Worm (Caenorhabditis elegans) whole organism, L3 larva: ENCODE results near the gene str-229.

Source experiments
- R02D3.7 ChIP-seq: fragments of 150-350 bp; optimal IDR thresholded peaks from 2 replicates; lab custom pipeline; 2014; ENCODE audit warnings: missing biosample characterization, missing genetic modification characterization
- ZK546.5 ChIP-seq: sonication (generic microtip); optimal IDR thresholded peaks from 2 replicates; lab custom pipeline; 2017; ENCODE audit warnings: missing biosample characterization, missing genetic modification characterization
- aly-2 ChIP-seq: fragments of 150-350 bp; optimal IDR thresholded peaks from 2 replicates; lab custom pipeline; 2014; ENCODE audit warnings: missing biosample characterization, missing genetic modification characterization
- ama-1 ChIP-seq: fragments of 150-350 bp; optimal IDR thresholded peaks from 2 replicates; lab custom pipeline; 2018
- ceh-16 ChIP-seq: sonication (generic microtip); optimal IDR thresholded peaks from 2 replicates; lab custom pipeline; 2017; ENCODE audit warnings: missing biosample characterization, missing genetic modification characterization
- ceh-28 ChIP-seq: fragments of 150-350 bp; optimal IDR thresholded peaks from 2 replicates; lab custom pipeline; 2014; ENCODE audit warnings: missing biosample characterization, missing genetic modification reagents, missing genetic modification characterization
- ceh-82 ChIP-seq: fragments of 150-350 bp; optimal IDR thresholded peaks from 2 replicates; lab custom pipeline; 2014; ENCODE audit warnings: missing biosample characterization, missing genetic modification characterization
- ceh-9 ChIP-seq: sonication (generic microtip); optimal IDR thresholded peaks from 2 replicates; lab custom pipeline; 2018; ENCODE audit warnings: missing biosample characterization, missing genetic modification characterization
- daf-12 ChIP-seq: fragments of 150-350 bp; optimal IDR thresholded peaks from 2 replicates; lab custom pipeline; 2014; ENCODE audit warnings: missing biosample characterization, missing genetic modification reagents, missing genetic modification characterization
- egl-27 ChIP-seq: sonication (generic microtip); optimal IDR thresholded peaks from 4 replicates; lab custom pipeline; 2017; ENCODE audit warnings: missing biosample characterization, missing genetic modification reagents, missing genetic modification characterization
- elt-1 ChIP-seq: fragments of 150-350 bp; optimal IDR thresholded peaks from 2 replicates; lab custom pipeline; 2014; ENCODE audit warnings: missing biosample characterization, missing genetic modification characterization
- elt-2 ChIP-seq: sonication (generic microtip); optimal IDR thresholded peaks from 2 replicates; lab custom pipeline; 2016; ENCODE audit warnings: missing genetic modification reagents, mild to moderate bottlenecking, missing genetic modification characterization, missing compliant biosample characterization
- elt-3 ChIP-seq, 3 experiments: fragments of 150-350 bp in 1 of 3; sonication (generic microtip) in 2 of 3; optimal IDR thresholded peaks; 2 replicates in 2 of 3; 4 replicates in 1 of 3; lab custom pipeline; 2014 to 2017; ENCODE audit warnings: missing biosample characterization in 3 of 3, missing genetic modification characterization in 3 of 3
- eor-1 ChIP-seq, 2 experiments: fragments of 150-350 bp; optimal IDR thresholded peaks; 2 replicates each; lab custom pipeline; 2014 to 2018; ENCODE audit warnings: missing biosample characterization in 2 of 2, missing genetic modification characterization in 2 of 2
- fkh-10 ChIP-seq: sonication (generic microtip); optimal IDR thresholded peaks from 2 replicates; lab custom pipeline; 2017; ENCODE audit warnings: missing biosample characterization, missing genetic modification reagents, missing genetic modification characterization
- fos-1 ChIP-seq: fragments of 150-350 bp; optimal IDR thresholded peaks from 2 replicates; lab custom pipeline; 2014; ENCODE audit warnings: missing biosample characterization, missing genetic modification characterization
- hmg-11 ChIP-seq: sonication (generic microtip); optimal IDR thresholded peaks from 2 replicates; lab custom pipeline; 2016; ENCODE audit warnings: missing genetic modification characterization, missing compliant biosample characterization
- jun-1 ChIP-seq: fragments of 150-350 bp; optimal IDR thresholded peaks from 2 replicates; lab custom pipeline; 2014; ENCODE audit warnings: missing biosample characterization, missing genetic modification reagents, missing genetic modification characterization
- lin-15B ChIP-seq: fragments of 150-350 bp; optimal IDR thresholded peaks from 2 replicates; lab custom pipeline; 2014; ENCODE audit warnings: missing biosample characterization, missing genetic modification characterization
- lin-39 ChIP-seq: fragments of 150-350 bp; optimal IDR thresholded peaks from 2 replicates; lab custom pipeline; 2018; ENCODE audit warnings: missing biosample characterization, missing genetic modification reagents, missing genetic modification characterization
- lsy-12 ChIP-seq: sonication (generic microtip); optimal IDR thresholded peaks from 2 replicates; lab custom pipeline; 2016; ENCODE audit warnings: mild to moderate bottlenecking, missing genetic modification characterization, missing compliant biosample characterization
- mdl-1 ChIP-seq: fragments of 150-350 bp; optimal IDR thresholded peaks from 2 replicates; lab custom pipeline; 2014; ENCODE audit warnings: missing biosample characterization, missing genetic modification characterization
- mml-1 ChIP-seq: fragments of 150-350 bp; sonication (generic microtip); optimal IDR thresholded peaks from 3 replicates; lab custom pipeline; 2014; ENCODE audit warnings: missing biosample characterization, missing genetic modification characterization
- nfya-1 ChIP-seq: sonication (generic microtip); optimal IDR thresholded peaks from 2 replicates; lab custom pipeline; 2017; ENCODE audit warnings: missing genetic modification characterization, mild to moderate bottlenecking, missing compliant biosample characterization, antibody characterized with exemption, moderate library complexity; ENCODE audit not compliant: insufficient read depth
- nhr-11 ChIP-seq: fragments of 150-350 bp; optimal IDR thresholded peaks from 2 replicates; lab custom pipeline; 2014; ENCODE audit warnings: missing biosample characterization, missing genetic modification characterization
- nhr-12 ChIP-seq: fragments of 150-350 bp; optimal IDR thresholded peaks from 2 replicates; lab custom pipeline; 2014; ENCODE audit warnings: missing biosample characterization, missing genetic modification characterization
- nhr-23 ChIP-seq: fragments of 150-350 bp; optimal IDR thresholded peaks from 2 replicates; lab custom pipeline; 2014; ENCODE audit warnings: missing biosample characterization, missing genetic modification reagents, missing genetic modification characterization
- nhr-237 ChIP-seq: fragments of 150-350 bp; optimal IDR thresholded peaks from 2 replicates; lab custom pipeline; 2014; ENCODE audit warnings: missing biosample characterization, missing genetic modification characterization
- nhr-25 ChIP-seq: sonication (generic microtip); optimal IDR thresholded peaks from 2 replicates; lab custom pipeline; 2017; ENCODE audit warnings: missing biosample characterization, missing genetic modification characterization
- nhr-43 ChIP-seq: sonication (generic microtip); optimal IDR thresholded peaks from 2 replicates; lab custom pipeline; 2016; ENCODE audit warnings: mild to moderate bottlenecking, missing genetic modification characterization, missing compliant biosample characterization; ENCODE audit not compliant: poor library complexity, severe bottlenecking
- nhr-67 ChIP-seq: fragments of 150-350 bp; optimal IDR thresholded peaks from 2 replicates; lab custom pipeline; 2014; ENCODE audit warnings: missing biosample characterization, missing genetic modification characterization
- nhr-76 ChIP-seq: fragments of 150-350 bp; sonication (generic microtip); optimal IDR thresholded peaks from 5 replicates; lab custom pipeline; 2014; ENCODE audit warnings: missing biosample characterization, missing genetic modification characterization
- nhr-77 ChIP-seq: fragments of 150-350 bp; optimal IDR thresholded peaks from 2 replicates; lab custom pipeline; 2014; ENCODE audit warnings: missing biosample characterization, missing genetic modification characterization
- pha-4 ChIP-seq: fragments of 150-350 bp; optimal IDR thresholded peaks from 2 replicates; lab custom pipeline; 2014; ENCODE audit warnings: missing biosample characterization, missing genetic modification reagents, missing genetic modification characterization
- pqm-1 ChIP-seq: fragments of 150-350 bp; optimal IDR thresholded peaks from 2 replicates; lab custom pipeline; 2017; ENCODE audit warnings: missing biosample characterization, missing genetic modification characterization, inconsistent platforms
- sea-2 ChIP-seq: fragments of 150-350 bp; sonication (generic microtip); optimal IDR thresholded peaks from 4 replicates; lab custom pipeline; 2014; ENCODE audit warnings: missing biosample characterization, missing genetic modification reagents, missing genetic modification characterization
- unc-39 ChIP-seq: sonication (generic microtip); optimal IDR thresholded peaks from 4 replicates; lab custom pipeline; 2017; ENCODE audit warnings: missing biosample characterization, missing genetic modification characterization
- unc-62 ChIP-seq: fragments of 150-350 bp; sonication (generic microtip); optimal IDR thresholded peaks from 4 replicates; lab custom pipeline; 2014; ENCODE audit warnings: missing biosample characterization, missing genetic modification reagents, missing genetic modification characterization
- zag-1 ChIP-seq: fragments of 150-350 bp; optimal IDR thresholded peaks from 2 replicates; lab custom pipeline; 2014; ENCODE audit warnings: missing biosample characterization, missing genetic modification characterization
- ztf-11 ChIP-seq: fragments of 150-350 bp; optimal IDR thresholded peaks from 2 replicates; lab custom pipeline; 2014; ENCODE audit warnings: missing biosample characterization, missing genetic modification characterization
- ztf-4 ChIP-seq: fragments of 150-350 bp; optimal IDR thresholded peaks from 2 replicates; lab custom pipeline; 2014; ENCODE audit warnings: missing biosample characterization, missing genetic modification characterization

Gene str-229

DNA sequence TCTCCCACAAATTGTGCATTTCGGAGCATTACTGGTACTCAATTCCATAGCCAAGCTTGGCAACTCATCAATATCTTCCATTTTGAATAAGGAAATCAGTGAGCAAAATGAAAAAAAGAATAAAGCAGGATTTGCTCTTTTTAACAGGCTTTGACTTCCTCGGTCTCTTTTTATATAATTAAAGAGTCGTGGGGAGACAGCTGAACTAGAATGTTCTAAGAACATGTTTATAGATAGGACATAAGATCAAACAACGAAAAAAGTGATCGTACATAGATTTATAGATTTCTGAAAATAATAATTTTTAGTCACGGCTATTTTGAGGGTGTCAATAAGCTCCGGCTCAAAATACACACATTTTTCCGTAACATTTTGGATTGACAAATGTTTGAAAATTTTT lies 42.2 kb downstream of the str-229 start, which contains the start of gene nhr-189:
Gene nhr-189 (minus strand): TSS at position 121 of the 400 bp plus-strand sequence.
- no peak for TF ChIP-seq fkh-10 (GFP tag; lab: Kevin White, UChicago)
- TF ChIP-seq daf-12 (tag; lab: Kevin White, UChicago): no peak
- TF ChIP-seq pha-4: no peak
- no peak for TF ChIP-seq mdl-1 (tag; lab: Kevin White, UChicago)
- TF ChIP-seq elt-1 (tag; lab: Kevin White, UChicago): no peak
- no peak for TF ChIP-seq nhr-77 (tag; lab: Kevin White, UChicago)
- no peak for TF ChIP-seq unc-62
- TF ChIP-seq ZK546.5 (tag; lab: Kevin White, UChicago): no peak
- TF ChIP-seq nhr-11 (tag; lab: Kevin White, UChicago): no peak
- TF ChIP-seq ceh-16 (tag; lab: Kevin White, UChicago): no peak
- no peak for TF ChIP-seq mml-1 (tag; lab: Kevin White, UChicago)
- no peak for TF ChIP-seq lin-39 (tag; lab: Kevin White, UChicago)
- no peak for TF ChIP-seq nhr-25 (tag; lab: Kevin White, UChicago)
- TF ChIP-seq egl-27 (tag; lab: Kevin White, UChicago): no peak
- TF ChIP-seq ceh-82 (tag; lab: Kevin White, UChicago): no peak
- no peak for TF ChIP-seq ceh-28 (tag; lab: Kevin White, UChicago)
- no peak for TF ChIP-seq nhr-12 (tag; lab: Kevin White, UChicago)
- no peak for TF ChIP-seq aly-2 (tag; lab: Kevin White, UChicago)
- TF ChIP-seq jun-1 (tag; lab: Kevin White, UChicago): no peak

DNA sequence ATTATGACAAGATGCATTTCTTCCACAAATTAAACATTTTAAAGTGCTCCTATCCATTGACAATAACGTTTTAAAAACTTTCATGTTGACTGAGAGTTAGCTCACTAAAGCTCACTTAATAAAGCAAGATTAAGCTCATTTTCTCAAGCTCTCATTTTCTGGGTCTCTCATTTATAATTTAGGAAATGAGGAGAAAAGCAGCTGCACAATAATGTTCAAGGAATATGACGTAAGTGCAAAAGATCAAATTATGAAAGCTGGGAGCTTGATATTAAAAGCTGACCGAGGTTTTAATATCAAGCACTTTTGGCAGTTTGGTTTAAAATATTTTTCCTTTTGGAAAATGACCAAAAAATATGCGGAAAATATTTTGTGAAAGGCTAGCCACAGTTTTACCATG lies 44.6 kb downstream of the str-229 start, which contains the start of gene nhr-188:
Gene nhr-188 (minus strand): TSS at position 84 of the 400 bp plus-strand sequence.
- TF ChIP-seq nfya-1 (tag; lab: Kevin White, UChicago): no peak
- peak; percentile 4 for TF ChIP-seq nhr-11 (tag; lab: Kevin White, UChicago)

DNA sequence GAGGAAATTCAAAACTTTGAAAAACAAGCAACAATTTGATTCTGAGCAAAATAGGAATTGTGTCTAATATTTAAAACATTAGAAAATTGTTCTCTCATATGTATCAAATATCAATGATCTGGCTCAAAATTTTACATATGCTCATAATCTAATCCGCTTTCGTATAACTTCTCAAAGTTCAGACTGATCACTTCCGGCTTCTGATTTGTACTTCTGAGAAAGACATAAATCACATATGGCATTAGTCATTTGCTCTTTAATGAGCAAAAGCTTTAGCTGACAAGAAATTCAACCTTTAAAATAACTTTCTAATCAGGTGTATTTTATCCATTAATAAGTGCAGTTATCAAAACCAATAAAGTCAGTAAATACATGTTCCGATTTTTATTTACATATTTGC lies 46.4 kb downstream of the str-229 start:
- TF ChIP-seq nhr-11 (tag; lab: Kevin White, UChicago) (no peak), nhr-43 (no peak), lin-39 (tag; lab: Kevin White, UChicago) (no peak), unc-62 (no peak), nhr-76 (tag; lab: Kevin White, UChicago) (no peak), hmg-11 (tag; lab: Kevin White, UChicago) (no peak), unc-39 (no peak), pqm-1 (no peak)

DNA sequence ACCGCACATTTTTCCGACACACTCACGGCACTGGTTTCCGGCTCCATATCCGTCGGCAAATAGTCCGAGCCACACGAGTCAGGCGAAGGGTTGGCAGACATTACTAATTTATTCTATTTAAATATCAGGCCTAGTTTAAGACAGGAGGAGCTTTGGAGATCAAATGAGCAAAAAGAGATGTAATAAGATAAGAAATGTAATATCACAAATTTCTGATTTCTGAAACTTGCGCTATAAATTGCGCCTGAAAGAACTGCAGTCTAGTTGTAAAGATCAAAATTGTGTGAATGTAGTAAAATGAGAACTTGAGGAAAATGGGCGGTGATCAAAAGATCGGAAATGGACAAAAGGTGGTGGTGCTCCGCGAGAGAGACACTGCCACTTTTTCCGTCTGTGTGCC lies 47.5 kb downstream of the str-229 start, which contains the start of gene nhr-186:
Gene nhr-186 (minus strand): TSS at position 101 of the 400 bp plus-strand sequence.
- TF ChIP-seq ceh-16 (tag; lab: Kevin White, UChicago): no peak
- TF ChIP-seq R02D3.7 (tag; lab: Kevin White, UChicago): no peak
- no peak for TF ChIP-seq nhr-11 (tag; lab: Kevin White, UChicago)
- no peak for TF ChIP-seq lin-39 (tag; lab: Kevin White, UChicago)
- TF ChIP-seq nhr-237 (tag; lab: Kevin White, UChicago): no peak
- no peak for TF ChIP-seq eor-1 (tag; optimal IDR thresholded peaks at IDR 0.05; lab: Kevin White, UChicago)
- TF ChIP-seq nhr-76 (tag; lab: Kevin White, UChicago): no peak
- TF ChIP-seq ZK546.5 (tag; lab: Kevin White, UChicago): no peak
- no peak for TF ChIP-seq fos-1 (tag; lab: Kevin White, UChicago)
- TF ChIP-seq ztf-4 (tag; lab: Kevin White, UChicago): no peak

DNA sequence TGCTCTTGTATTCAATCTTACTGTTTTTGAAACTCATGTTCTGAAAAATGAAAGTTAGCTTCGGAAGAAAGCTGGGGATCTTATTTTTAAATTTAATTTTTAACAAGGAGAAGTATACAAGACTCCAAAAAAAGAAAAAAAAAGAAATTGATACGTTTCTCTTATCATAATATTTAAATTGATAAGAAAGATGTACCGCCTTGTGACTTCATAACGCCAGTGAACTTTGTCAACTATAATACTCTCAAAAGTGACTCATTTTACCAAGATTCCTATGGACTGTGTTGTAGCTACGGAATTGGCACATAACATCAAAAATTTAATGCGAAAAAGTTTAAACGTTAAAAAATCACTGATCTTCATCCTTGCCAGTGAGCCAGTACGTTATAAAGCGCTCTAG lies 50.6 kb downstream of the str-229 start:
- TF ChIP-seq ceh-9 (tag; lab: Kevin White, UChicago) (no peak), ztf-11 (tag; lab: Kevin White, UChicago) (no peak), pha-4 (peak; percentile 19), ztf-4 (tag; lab: Kevin White, UChicago) (no peak), elt-2 (tag; lab: Kevin White, UChicago) (peak; percentile 81), elt-1 (tag; lab: Kevin White, UChicago) (no peak), nhr-77 (tag; lab: Kevin White, UChicago) (no peak), egl-27 (tag; lab: Kevin White, UChicago) (no peak), aly-2 (tag; lab: Kevin White, UChicago) (no peak), ama-1 (lab: Kevin White, UChicago) (no peak), nhr-12 (tag; lab: Kevin White, UChicago) (no peak), nhr-23 (tag; lab: Kevin White, UChicago) (no peak), ceh-16 (tag; lab: Kevin White, UChicago) (no peak), lin-39 (tag; lab: Kevin White, UChicago) (no peak), jun-1 (tag; lab: Kevin White, UChicago) (peak; percentile 26), pqm-1 (peak; percentile 79), mdl-1 (tag; lab: Kevin White, UChicago) (no peak), lsy-12 (tag; lab: Kevin White, UChicago) (no peak), nfya-1 (tag; lab: Kevin White, UChicago) (no peak), elt-3 (tag; optimal IDR thresholded peaks at IDR 0.05; lab: Kevin White, UChicago) (no peak), zag-1 (tag; lab: Kevin White, UChicago) (no peak), nhr-67 (tag; lab: Kevin White, UChicago) (no peak), unc-39 (no peak), sea-2 (GFP tag; lab: Kevin White, UChicago) (no peak), fos-1 (tag; lab: Kevin White, UChicago) (no peak), ZK546.5 (tag; lab: Kevin White, UChicago) (no peak), daf-12 (tag; lab: Kevin White, UChicago) (no peak), nhr-237 (tag; lab: Kevin White, UChicago) (no peak), lin-15B (tag; lab: Kevin White, UChicago) (no peak), R02D3.7 (tag; lab: Kevin White, UChicago) (no peak), nhr-25 (tag; lab: Kevin White, UChicago) (no peak)
